Worm (Caenorhabditis elegans): ENCODE measurements around the gene pqn-13.

DNA sequence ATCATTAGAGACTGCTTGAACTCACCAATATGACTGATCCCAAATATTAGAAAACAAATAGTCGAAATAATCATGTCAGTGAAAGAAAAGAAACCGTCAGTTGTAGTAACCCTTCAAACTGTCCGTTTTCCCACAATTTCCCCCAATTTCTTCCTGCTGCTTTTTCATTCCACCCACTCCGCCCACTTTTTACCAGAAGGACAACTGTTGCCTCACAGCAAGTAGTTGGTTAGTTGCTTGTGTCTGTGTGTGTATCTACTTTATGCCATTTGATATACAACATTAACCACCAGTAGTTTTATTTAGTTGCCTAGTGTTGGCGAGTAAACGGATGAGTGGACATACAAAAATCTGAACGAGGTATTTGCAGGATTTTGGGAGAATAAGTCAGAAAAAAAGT is 40.6 kb upstream of the pqn-13 start, which contains the start of gene K09H11.9:
- TF ChIP-seq unc-130 (GFP tag; optimal IDR thresholded peaks at IDR 0.05) (no peak), T26A5.8 (tag; optimal IDR thresholded peaks at IDR 0.05) (no peak), C17E4.6 (GFP tag; IDR thresholded peaks at IDR 0.05) (no peak), pha-4 (tag; optimal IDR thresholded peaks at IDR 0.05) (no peak), F37B4.10 (GFP tag; IDR thresholded peaks at IDR 0.05) (no peak), somi-1 (GFP tag; optimal IDR thresholded peaks at IDR 0.05) (no peak), sptf-2 (GFP tag; optimal IDR thresholded peaks at IDR 0.05) (no peak), ama-1 (optimal IDR thresholded peaks at IDR 0.05) (no peak), ama-1 (GFP tag; optimal IDR thresholded peaks at IDR 0.05) (no peak), snpc-4 (GFP tag; optimal IDR thresholded peaks at IDR 0.05) (no peak), snpc-4 (tag; optimal IDR thresholded peaks at IDR 0.05) (no peak), hsf-1 (GFP tag; IDR thresholded peaks at IDR 0.05) (no peak)

Data from whole organism, young adult.